Worm (Caenorhabditis elegans) whole organism, mixed stage, embryonic: ENCODE results near the gene F14F3.4.

Source experiments
- M03D4.4 ChIP-seq: sonication (generic microtip); optimal IDR thresholded peaks from 2 replicates; lab custom pipeline; 2017; ENCODE audit warnings: mild to moderate bottlenecking, missing genetic modification characterization, missing compliant biosample characterization
- blmp-1 ChIP-seq: fragments of 150-350 bp; optimal IDR thresholded peaks from 2 replicates; lab custom pipeline; 2014; ENCODE audit warnings: missing biosample characterization, missing genetic modification characterization
- ceh-39 ChIP-seq: fragments of 150-350 bp; optimal IDR thresholded peaks from 2 replicates; lab custom pipeline; 2014; ENCODE audit warnings: missing biosample characterization, missing genetic modification characterization
- ces-1 ChIP-seq: fragments of 150-350 bp; optimal IDR thresholded peaks from 2 replicates; lab custom pipeline; 2014; ENCODE audit warnings: missing biosample characterization, missing genetic modification reagents, missing genetic modification characterization
- cnd-1 ChIP-seq: fragments of 200-800 bp; sonication (Bioruptor generic); optimal IDR thresholded peaks from 2 replicates; lab custom pipeline; 2018; ENCODE audit warnings: mild to moderate bottlenecking, missing genetic modification characterization, missing compliant biosample characterization
- drap-1 ChIP-seq: fragments of 200-800 bp; sonication (Bioruptor generic); optimal IDR thresholded peaks from 3 replicates; lab custom pipeline; 2018; ENCODE audit warnings: mild to moderate bottlenecking, missing genetic modification characterization, missing compliant biosample characterization
- elt-1 ChIP-seq: sonication (generic microtip); optimal IDR thresholded peaks from 2 replicates; lab custom pipeline; 2017; ENCODE audit warnings: missing genetic modification characterization, mild to moderate bottlenecking, missing compliant biosample characterization, antibody characterized with exemption, moderate library complexity, borderline replicate concordance; ENCODE audit not compliant: insufficient read depth
- elt-3 ChIP-seq: fragments of 150-350 bp; optimal IDR thresholded peaks from 2 replicates; lab custom pipeline; 2014; ENCODE audit warnings: missing biosample characterization, missing genetic modification characterization
- ham-2 ChIP-seq: fragments of 200-800 bp; sonication (Bioruptor generic); optimal IDR thresholded peaks from 2 replicates; lab custom pipeline; 2018; ENCODE audit warnings: mild to moderate bottlenecking, missing genetic modification characterization, missing compliant biosample characterization
- hlh-1 ChIP-seq: fragments of 150-350 bp; optimal IDR thresholded peaks from 2 replicates; lab custom pipeline; 2014; ENCODE audit warnings: missing biosample characterization, missing genetic modification reagents, missing genetic modification characterization
- lin-13 ChIP-seq: fragments of 150-350 bp; optimal IDR thresholded peaks from 2 replicates; lab custom pipeline; 2014; ENCODE audit warnings: missing biosample characterization, missing genetic modification characterization
- lin-32 ChIP-seq: fragments of 200-800 bp; sonication (Bioruptor generic); optimal IDR thresholded peaks from 2 replicates; lab custom pipeline; 2018; ENCODE audit warnings: mild to moderate bottlenecking, missing genetic modification characterization, missing compliant biosample characterization
- lsy-2 ChIP-seq: fragments of 150-350 bp; optimal IDR thresholded peaks from 2 replicates; lab custom pipeline; 2014; ENCODE audit warnings: missing biosample characterization, missing genetic modification characterization
- mab-5 ChIP-seq: fragments of 150-350 bp; optimal IDR thresholded peaks from 2 replicates; lab custom pipeline; 2014; ENCODE audit warnings: missing biosample characterization, missing genetic modification characterization
- mep-1 ChIP-seq: fragments of 150-350 bp; optimal IDR thresholded peaks from 2 replicates; lab custom pipeline; 2017; ENCODE audit warnings: missing biosample characterization, missing genetic modification reagents, missing genetic modification characterization, inconsistent platforms
- mls-2 ChIP-seq: sonication (generic microtip); optimal IDR thresholded peaks from 2 replicates; lab custom pipeline; 2016; ENCODE audit warnings: mild to moderate bottlenecking, missing genetic modification characterization, moderate library complexity, missing compliant biosample characterization
- nhr-12 ChIP-seq: fragments of 150-350 bp; optimal IDR thresholded peaks from 2 replicates; lab custom pipeline; 2014; ENCODE audit warnings: missing biosample characterization, missing genetic modification characterization
- nhr-2 ChIP-seq: fragments of 150-350 bp; optimal IDR thresholded peaks from 2 replicates; lab custom pipeline; 2014; ENCODE audit warnings: missing biosample characterization, missing genetic modification characterization
- nhr-237 ChIP-seq: fragments of 150-350 bp; optimal IDR thresholded peaks from 2 replicates; lab custom pipeline; 2014; ENCODE audit warnings: missing biosample characterization, missing genetic modification characterization
- nhr-28 ChIP-seq: fragments of 150-350 bp; optimal IDR thresholded peaks from 2 replicates; lab custom pipeline; 2014; ENCODE audit warnings: missing biosample characterization, missing genetic modification characterization
- nhr-76 ChIP-seq: sonication (generic microtip); optimal IDR thresholded peaks from 2 replicates; lab custom pipeline; 2017; ENCODE audit warnings: missing biosample characterization, missing genetic modification characterization
- sem-2 ChIP-seq: fragments of 200-800 bp; sonication (Bioruptor generic); optimal IDR thresholded peaks from 2 replicates; lab custom pipeline; 2018; ENCODE audit warnings: mild to moderate bottlenecking, missing genetic modification characterization, missing compliant biosample characterization
- snpc-4 ChIP-seq: fragments of 150-350 bp; optimal IDR thresholded peaks from 2 replicates; lab custom pipeline; 2014; ENCODE audit warnings: missing biosample characterization, missing genetic modification characterization
- sptf-1 ChIP-seq: sonication (generic microtip); optimal IDR thresholded peaks from 2 replicates; lab custom pipeline; 2017; ENCODE audit warnings: mild to moderate bottlenecking, missing genetic modification characterization, moderate library complexity, missing compliant biosample characterization
- tbx-8 ChIP-seq: fragments of 200-800 bp; sonication (Bioruptor generic); optimal IDR thresholded peaks from 2 replicates; lab custom pipeline; 2018; ENCODE audit warnings: mild to moderate bottlenecking, missing genetic modification characterization, moderate library complexity, missing compliant biosample characterization
- unc-120 ChIP-seq: sonication (generic microtip); optimal IDR thresholded peaks from 2 replicates; lab custom pipeline; 2017; ENCODE audit warnings: missing genetic modification characterization, missing compliant biosample characterization; ENCODE audit not compliant: poor library complexity, severe bottlenecking
- unc-39 ChIP-seq: fragments of 150-350 bp; optimal IDR thresholded peaks from 2 replicates; lab custom pipeline; 2014; ENCODE audit warnings: missing biosample characterization, missing genetic modification characterization
- unc-62 ChIP-seq: fragments of 150-350 bp; optimal IDR thresholded peaks from 2 replicates; lab custom pipeline; 2014; ENCODE audit warnings: missing biosample characterization, missing genetic modification reagents, missing genetic modification characterization
- zip-8 ChIP-seq: fragments of 150-350 bp; optimal IDR thresholded peaks from 2 replicates; lab custom pipeline; 2014; ENCODE audit warnings: missing biosample characterization, missing genetic modification characterization

The F14F3.4 gene

DNA sequence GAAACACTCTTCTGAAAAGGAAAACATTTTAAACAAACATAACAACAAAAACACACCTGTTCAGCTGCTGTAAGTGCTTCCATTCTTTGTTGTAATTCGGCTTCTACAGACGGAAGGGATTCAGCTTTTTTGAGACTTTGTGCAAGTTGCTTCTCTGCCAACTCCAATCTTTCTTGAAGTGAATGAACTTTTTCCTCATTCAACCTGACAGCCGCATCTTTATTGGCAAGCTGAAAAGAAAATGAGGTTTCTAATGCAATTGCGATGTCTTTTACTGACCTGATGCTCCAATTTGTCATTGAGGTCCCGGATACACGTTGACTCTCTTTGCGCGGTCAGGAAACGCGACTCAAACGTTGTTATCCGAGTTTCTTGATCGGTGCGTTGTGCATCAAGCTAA is 31.8 kb upstream of the F14F3.4 start:
- TF ChIP-seq tbx-8 (GFP tag; lab: Kevin White, UChicago) = no peak
- TF ChIP-seq ces-1 (GFP tag; lab: Kevin White, UChicago) = peak; percentile 6
- TF ChIP-seq sptf-1 (tag; lab: Kevin White, UChicago) = no peak

DNA sequence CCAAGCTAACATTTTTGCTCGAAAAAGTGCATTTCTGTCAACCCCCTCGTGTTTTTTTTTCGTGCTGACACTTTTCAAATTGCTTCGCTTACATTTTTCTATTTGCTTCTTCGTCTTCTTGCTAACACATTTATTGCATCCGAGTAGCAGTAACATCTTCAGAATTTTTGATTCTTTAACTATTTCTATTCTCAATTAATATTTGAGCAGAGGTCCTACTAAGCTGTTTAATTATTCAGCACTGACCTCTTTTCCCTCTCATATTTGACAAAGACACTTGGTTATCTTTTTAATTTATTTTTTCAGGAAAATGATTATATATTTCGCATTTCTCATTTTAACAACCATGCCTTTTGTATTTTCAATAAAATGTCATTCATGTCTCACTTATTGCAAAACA is 24.5 kb upstream of the F14F3.4 start, which contains the start of gene F59F5.5:
Gene F59F5.5, plus strand, starts transcription at position 301 of the 400 bp plus-strand sequence.
- TF ChIP-seq unc-120 (no peak), M03D4.4 (tag; lab: Kevin White, UChicago) (no peak), sem-2 (GFP tag; lab: Kevin White, UChicago) (no peak), nhr-12 (tag; lab: Kevin White, UChicago) (no peak), mls-2 (tag; lab: Kevin White, UChicago) (no peak), snpc-4 (no peak), blmp-1 (tag; lab: Kevin White, UChicago) (no peak), mab-5 (tag; lab: Kevin White, UChicago) (no peak), ham-2 (GFP tag; lab: Kevin White, UChicago) (no peak), drap-1 (no peak), nhr-237 (no peak), lin-32 (GFP tag; lab: Kevin White, UChicago) (no peak), elt-1 (tag; lab: Kevin White, UChicago) (no peak), nhr-28 (no peak), ceh-39 (tag; lab: Kevin White, UChicago) (no peak), sptf-1 (tag; lab: Kevin White, UChicago) (no peak), nhr-76 (tag; lab: Kevin White, UChicago) (no peak)

DNA sequence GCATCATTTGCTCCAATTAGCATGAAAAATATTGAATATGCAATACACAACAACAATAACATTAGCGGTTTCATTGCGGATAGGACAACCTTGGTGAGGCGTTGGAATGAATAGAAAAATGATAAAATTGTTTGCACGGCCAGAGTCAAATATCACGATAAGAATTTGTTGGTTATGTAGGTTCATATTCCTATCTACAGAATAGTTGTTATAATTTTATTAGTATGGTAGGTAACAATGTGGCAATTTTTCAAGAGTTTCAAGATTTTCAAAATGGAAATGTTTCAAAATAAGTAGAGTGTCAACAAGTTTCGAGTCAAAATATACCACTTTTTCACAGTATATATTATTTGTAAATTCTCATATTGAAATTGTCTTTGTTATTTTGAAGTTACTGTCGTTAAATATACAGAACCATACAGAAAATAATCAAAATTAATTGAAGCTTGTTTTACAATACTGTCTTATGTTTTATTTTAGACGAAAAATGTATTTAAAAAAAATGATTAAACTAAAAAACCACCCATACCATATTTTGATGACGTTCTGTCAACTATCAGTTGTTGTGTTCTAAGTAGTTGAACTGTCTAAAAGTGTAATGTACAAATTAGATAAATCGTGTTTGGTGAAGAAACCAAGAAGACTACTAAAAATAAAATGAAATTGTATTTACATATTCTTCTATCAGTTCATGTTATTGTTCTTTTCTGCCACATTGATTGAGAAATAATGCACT is 21.3 kb upstream of the F14F3.4 start, which contains the start of the genes F59F5.3 and F59F5.4:
Gene F59F5.3, minus strand, starts transcription at position 101 of the 736 bp plus-strand sequence.
Gene F59F5.4, plus strand, starts transcription at position 686 of the 736 bp plus-strand sequence.
- TF ChIP-seq zip-8 (tag; lab: Kevin White, UChicago) = no peak
- TF ChIP-seq sem-2 (GFP tag; lab: Kevin White, UChicago) = no peak
- TF ChIP-seq hlh-1 = no peak
- TF ChIP-seq snpc-4 = no peak
- no peak for TF ChIP-seq nhr-76 (tag; lab: Kevin White, UChicago)
- no peak for TF ChIP-seq ham-2 (GFP tag; lab: Kevin White, UChicago)
- no peak for TF ChIP-seq blmp-1 (tag; lab: Kevin White, UChicago)
- no peak for TF ChIP-seq lsy-2 (tag; lab: Kevin White, UChicago)
- TF ChIP-seq unc-62 = no peak
- no peak for TF ChIP-seq drap-1
- TF ChIP-seq lin-13 (tag; lab: Kevin White, UChicago) = no peak
- no peak for TF ChIP-seq ces-1 (GFP tag; lab: Kevin White, UChicago)
- TF ChIP-seq cnd-1 (tag; lab: Kevin White, UChicago) = no peak
- TF ChIP-seq mep-1 (tag; lab: Kevin White, UChicago) = no peak

DNA sequence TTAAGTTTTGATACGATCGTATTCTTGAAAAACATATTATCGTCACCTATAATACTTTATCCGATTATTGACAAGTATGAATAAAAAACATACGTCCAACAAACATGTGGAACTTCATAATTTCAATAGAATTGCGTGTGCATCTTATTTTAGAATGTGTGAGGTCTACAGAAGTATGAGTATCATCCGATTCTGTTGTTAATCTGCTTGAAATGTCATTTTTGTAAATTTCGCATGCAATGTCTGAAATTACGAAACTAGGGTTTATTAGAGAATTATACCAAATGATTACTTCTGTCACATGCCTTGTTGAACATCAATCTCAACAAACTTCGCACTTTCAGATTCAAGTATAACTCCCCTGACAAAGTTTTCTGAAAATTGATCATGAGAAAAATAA is 20.6 kb upstream of the F14F3.4 start:
- no peak for TF ChIP-seq tbx-8 (GFP tag; lab: Kevin White, UChicago)
- TF ChIP-seq nhr-76 (tag; lab: Kevin White, UChicago) = no peak
- TF ChIP-seq sptf-1 (tag; lab: Kevin White, UChicago) = no peak
- no peak for TF ChIP-seq unc-120
- TF ChIP-seq unc-39 = no peak
- no peak for TF ChIP-seq nhr-28
- no peak for TF ChIP-seq nhr-237
- TF ChIP-seq M03D4.4 (tag; lab: Kevin White, UChicago) = no peak
- TF ChIP-seq lin-32 (GFP tag; lab: Kevin White, UChicago) = no peak
- no peak for TF ChIP-seq cnd-1 (tag; lab: Kevin White, UChicago)
- TF ChIP-seq elt-3 (tag; lab: Kevin White, UChicago) = no peak
- no peak for TF ChIP-seq mls-2 (tag; lab: Kevin White, UChicago)
- no peak for TF ChIP-seq mab-5 (tag; lab: Kevin White, UChicago)
- TF ChIP-seq nhr-2 (tag; lab: Kevin White, UChicago) = no peak
- no peak for TF ChIP-seq lsy-2 (tag; lab: Kevin White, UChicago)
- TF ChIP-seq unc-62 = no peak
- no peak for TF ChIP-seq zip-8 (tag; lab: Kevin White, UChicago)

DNA sequence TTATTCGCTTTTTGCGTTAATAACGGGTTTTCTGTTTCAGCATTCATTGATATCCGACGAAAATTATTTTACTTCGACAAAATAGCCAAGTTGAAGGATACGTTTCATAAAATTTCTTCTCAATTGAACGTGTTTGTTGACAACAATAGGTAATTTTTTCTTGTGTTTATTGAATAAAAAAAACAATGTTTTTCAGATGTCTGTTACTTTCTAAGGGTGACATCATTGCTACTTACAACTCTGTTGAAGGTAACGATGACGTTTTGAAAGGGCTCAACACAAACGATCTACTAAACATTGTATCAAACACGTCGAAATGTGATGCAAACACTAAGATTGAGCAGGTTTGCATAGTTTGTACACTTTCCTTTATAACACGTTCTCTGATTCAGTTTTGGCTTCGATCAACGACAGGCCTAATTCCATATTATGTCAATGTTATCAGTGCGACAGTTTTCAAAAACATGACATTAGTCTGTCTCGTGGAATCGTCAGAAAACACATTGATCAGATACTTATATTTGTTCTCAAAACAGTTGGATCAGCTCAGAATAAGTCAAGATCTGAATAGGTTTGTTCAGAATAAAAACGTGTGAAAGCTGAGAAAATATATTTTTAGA is 13.5 kb upstream of the F14F3.4 start:
- TF ChIP-seq mep-1 (tag; lab: Kevin White, UChicago) (no peak), elt-1 (tag; lab: Kevin White, UChicago) (no peak), blmp-1 (tag; lab: Kevin White, UChicago) (no peak)
